Worm (Caenorhabditis elegans) whole organism, L1 larva: ENCODE results near the gene ttr-59.

Experiments used
- C34B4.2 ChIP-seq: sonication (generic microtip); optimal IDR thresholded peaks from 2 replicates; lab custom pipeline; 2017; ENCODE audit warnings: mild to moderate bottlenecking, missing genetic modification characterization, missing compliant biosample characterization
- F16B12.6 ChIP-seq: fragments of 150-350 bp; optimal IDR thresholded peaks from 2 replicates; lab custom pipeline; 2014; ENCODE audit warnings: missing biosample characterization, missing genetic modification characterization
- ceh-63 ChIP-seq: fragments of 200-800 bp; sonication (Bioruptor generic); optimal IDR thresholded peaks from 2 replicates; lab custom pipeline; 2018; ENCODE audit warnings: mild to moderate bottlenecking, missing genetic modification characterization, missing compliant biosample characterization
- ceh-88 ChIP-seq: fragments of 200-800 bp; sonication (Bioruptor generic); IDR thresholded peaks from 2 replicates; pipeline ENCODE4 v1.3.6; 2022; ENCODE audit warnings: missing genetic modification characterization, missing compliant biosample characterization
- ceh-90 ChIP-seq: sonication (generic microtip); optimal IDR thresholded peaks from 2 replicates; lab custom pipeline; 2016; ENCODE audit warnings: missing genetic modification characterization, missing compliant biosample characterization
- dpl-1 ChIP-seq, 3 experiments: fragments of 150-350 bp in 2 of 3; sonication (generic microtip) in 1 of 3; optimal IDR thresholded peaks; 2 replicates each; lab custom pipeline; 2014 to 2017; ENCODE audit warnings: missing biosample characterization in 3 of 3, missing genetic modification characterization in 3 of 3, missing genetic modification reagents in 3 of 3
- egl-27 ChIP-seq, 2 experiments: fragments of 150-350 bp in 1 of 2; sonication (generic microtip); optimal IDR thresholded peaks; 3 replicates each; lab custom pipeline; 2017 to 2018; ENCODE audit warnings: missing biosample characterization in 2 of 2, missing genetic modification characterization in 2 of 2, missing genetic modification reagents in 2 of 2
- elt-2 ChIP-seq: sonication (generic microtip); optimal IDR thresholded peaks from 2 replicates; lab custom pipeline; 2016; ENCODE audit warnings: missing genetic modification characterization, mild to moderate bottlenecking, inconsistent platforms, missing compliant biosample characterization, missing genetic modification reagents
- ets-5 ChIP-seq: fragments of 200-800 bp; sonication (Bioruptor generic); IDR thresholded peaks from 2 replicates; pipeline ENCODE4 v1.3.6; 2022; ENCODE audit warnings: missing genetic modification characterization, missing compliant biosample characterization
- fkh-4 ChIP-seq: sonication (generic microtip); optimal IDR thresholded peaks from 2 replicates; lab custom pipeline; 2016; ENCODE audit warnings: missing compliant biosample characterization, missing genetic modification characterization, borderline replicate concordance
- fkh-8 ChIP-seq: sonication (generic microtip); optimal IDR thresholded peaks from 2 replicates; lab custom pipeline; 2016; ENCODE audit warnings: mild to moderate bottlenecking, missing genetic modification characterization, missing compliant biosample characterization
- fos-1 ChIP-seq: fragments of 150-350 bp; optimal IDR thresholded peaks from 2 replicates; lab custom pipeline; 2014; ENCODE audit warnings: missing biosample characterization, missing genetic modification characterization
- jun-1 ChIP-seq: fragments of 150-350 bp; optimal IDR thresholded peaks from 2 replicates; lab custom pipeline; 2014; ENCODE audit warnings: missing biosample characterization, missing genetic modification reagents, missing genetic modification characterization
- lin-14 ChIP-seq: fragments of 200-800 bp; sonication (Bioruptor generic); optimal IDR thresholded peaks from 2 replicates; lab custom pipeline; 2018; ENCODE audit warnings: mild to moderate bottlenecking, missing genetic modification characterization, moderate library complexity, missing compliant biosample characterization
- lin-35 ChIP-seq, 2 experiments: fragments of 150-350 bp; optimal IDR thresholded peaks; 2 replicates each; lab custom pipeline; 2014; ENCODE audit warnings: missing biosample characterization in 2 of 2, missing genetic modification characterization in 2 of 2, missing genetic modification reagents in 2 of 2
- lsy-2 ChIP-seq, 2 experiments: fragments of 150-350 bp; optimal IDR thresholded peaks; 2 replicates each; lab custom pipeline; 2014; ENCODE audit warnings: missing biosample characterization in 2 of 2, missing genetic modification characterization in 2 of 2
- mdl-1 ChIP-seq, 2 experiments: fragments of 150-350 bp; optimal IDR thresholded peaks; 2 replicates each; lab custom pipeline; 2014 to 2017; ENCODE audit warnings: missing biosample characterization in 2 of 2, missing genetic modification characterization in 2 of 2, inconsistent platforms in 1 of 2
- nhr-12 ChIP-seq: sonication (generic microtip); optimal IDR thresholded peaks from 2 replicates; lab custom pipeline; 2017; ENCODE audit warnings: missing biosample characterization, missing genetic modification characterization
- nhr-20 ChIP-seq: sonication (generic microtip); optimal IDR thresholded peaks from 2 replicates; lab custom pipeline; 2016; ENCODE audit warnings: mild to moderate bottlenecking, missing genetic modification characterization, missing compliant biosample characterization
- nhr-237 ChIP-seq: fragments of 150-350 bp; optimal IDR thresholded peaks from 2 replicates; lab custom pipeline; 2014; ENCODE audit warnings: missing biosample characterization, missing genetic modification characterization
- nhr-28 ChIP-seq: fragments of 150-350 bp; optimal IDR thresholded peaks from 2 replicates; lab custom pipeline; 2014; ENCODE audit warnings: missing biosample characterization, missing genetic modification characterization
- nhr-71 ChIP-seq: sonication (generic microtip); optimal IDR thresholded peaks from 2 replicates; lab custom pipeline; 2016; ENCODE audit warnings: mild to moderate bottlenecking, missing genetic modification characterization, moderate library complexity, missing compliant biosample characterization
- nhr-90 ChIP-seq: sonication (generic microtip); optimal IDR thresholded peaks from 2 replicates; lab custom pipeline; 2016; ENCODE audit warnings: mild to moderate bottlenecking, missing genetic modification characterization, missing compliant biosample characterization; ENCODE audit not compliant: poor library complexity
- pqm-1 ChIP-seq: sonication (generic microtip); optimal IDR thresholded peaks from 3 replicates; lab custom pipeline; 2017; ENCODE audit warnings: missing biosample characterization, missing genetic modification characterization
- snpc-4 ChIP-seq: fragments of 150-350 bp; optimal IDR thresholded peaks from 2 replicates; lab custom pipeline; 2014; ENCODE audit warnings: missing biosample characterization, missing genetic modification characterization
- snu-23 ChIP-seq: sonication (generic microtip); optimal IDR thresholded peaks from 2 replicates; lab custom pipeline; 2016; ENCODE audit warnings: missing genetic modification characterization, missing compliant biosample characterization
- sox-4 ChIP-seq: sonication (generic microtip); optimal IDR thresholded peaks from 2 replicates; lab custom pipeline; 2016; ENCODE audit warnings: missing genetic modification characterization, missing compliant biosample characterization
- sptf-1 ChIP-seq: fragments of 150-350 bp; optimal IDR thresholded peaks from 2 replicates; lab custom pipeline; 2014; ENCODE audit warnings: missing biosample characterization, missing genetic modification characterization
- sup-37 ChIP-seq: fragments of 200-800 bp; sonication (Bioruptor generic); optimal IDR thresholded peaks from 2 replicates; lab custom pipeline; 2018; ENCODE audit warnings: mild to moderate bottlenecking, missing genetic modification characterization, missing compliant biosample characterization
- tlp-1 ChIP-seq: fragments of 150-350 bp; optimal IDR thresholded peaks from 2 replicates; lab custom pipeline; 2014; ENCODE audit warnings: missing biosample characterization, missing genetic modification characterization
- unc-130 ChIP-seq: fragments of 150-350 bp; optimal IDR thresholded peaks from 2 replicates; lab custom pipeline; 2017; ENCODE audit warnings: missing biosample characterization, missing genetic modification characterization, inconsistent platforms
- unc-86 ChIP-seq: sonication (generic microtip); optimal IDR thresholded peaks from 2 replicates; lab custom pipeline; 2016; ENCODE audit warnings: missing genetic modification characterization, missing compliant biosample characterization
- unc-98 ChIP-seq: fragments of 200-800 bp; sonication (Bioruptor generic); IDR thresholded peaks from 2 replicates; pipeline ENCODE4 v1.3.6; 2022; ENCODE audit warnings: missing genetic modification characterization, missing compliant biosample characterization
- vab-15 ChIP-seq: sonication (generic microtip); optimal IDR thresholded peaks from 2 replicates; lab custom pipeline; 2017; ENCODE audit warnings: missing genotype, mild to moderate bottlenecking, missing genetic modification characterization, missing compliant biosample characterization
- xbp-1 ChIP-seq: sonication (generic microtip); optimal IDR thresholded peaks from 2 replicates; lab custom pipeline; 2016; ENCODE audit warnings: missing genetic modification characterization, missing compliant biosample characterization
- zip-4 ChIP-seq: fragments of 200-800 bp; sonication (Bioruptor generic); optimal IDR thresholded peaks from 2 replicates; lab custom pipeline; 2018; ENCODE audit warnings: mild to moderate bottlenecking, missing genetic modification characterization, moderate library complexity, missing compliant biosample characterization

ttr-59 gene

ce11 chrX:7316485-7317391 is 12.9 kb upstream of the ttr-59 start, which contains the start of the genes spp-2 and spp-6 (continued):
- TF ChIP-seq fkh-8 (tag; lab: Kevin White, UChicago) = no peak
- TF ChIP-seq ceh-90 (tag; lab: Kevin White, UChicago) = no peak
- TF ChIP-seq nhr-20 (tag; lab: Kevin White, UChicago) = no peak
- no peak for TF ChIP-seq C34B4.2 (tag; lab: Kevin White, UChicago)
- TF ChIP-seq unc-130 = no peak
- TF ChIP-seq, all 84 proteins: peak for 6

ce11 chrX:7318639-7319038 is 11.0 kb upstream of the ttr-59 start, which contains the start of gene spp-4:
TSS of gene spp-4 (minus strand) at chrX:7318756.
- TF ChIP-seq elt-2 (tag; lab: Kevin White, UChicago) (peak; percentile 72), fkh-4 (tag; lab: Kevin White, UChicago) (no peak)

- no peak for TF ChIP-seq fos-1 (tag; lab: Kevin White, UChicago)
- no peak for TF ChIP-seq tlp-1 (tag; lab: Kevin White, UChicago)
- TF ChIP-seq sup-37 = no peak
- TF ChIP-seq lin-14 (GFP tag; lab: Kevin White, UChicago) = peak; percentile 4
- TF ChIP-seq elt-2 (tag; lab: Kevin White, UChicago) = peak; percentile 95
- peak; percentile 37 for TF ChIP-seq jun-1 (tag; lab: Kevin White, UChicago)
- TF ChIP-seq egl-27 (tag; optimal IDR thresholded peaks at IDR 0.05; lab: Kevin White, UChicago) = no peak
- no peak for TF ChIP-seq pqm-1
- TF ChIP-seq sox-4 (tag; lab: Kevin White, UChicago) = no peak
- TF ChIP-seq ceh-63 = no peak
- TF ChIP-seq F16B12.6 (tag; lab: Kevin White, UChicago) = no peak
- TF ChIP-seq nhr-90 (tag; lab: Kevin White, UChicago) = peak; percentile 31
- TF ChIP-seq lin-35 (GFP tag; optimal IDR thresholded peaks at IDR 0.05; lab: Kevin White, UChicago) = peak in 1 of 2 experiments; percentile 56
- TF ChIP-seq mdl-1 (tag; optimal IDR thresholded peaks at IDR 0.05; lab: Kevin White, UChicago) = peak in 1 of 2 experiments; percentile 6
- peak; percentile 22 for TF ChIP-seq nhr-20 (tag; lab: Kevin White, UChicago)
- TF ChIP-seq xbp-1 (tag; lab: Kevin White, UChicago) = no peak
Observed at ce11 chrX:7320115-7320711, 9.4 kb upstream of the ttr-59 start, which contains the start of gene spp-5. TSS of gene spp-5 (minus strand) at chrX:7320354.

ce11 chrX:7322323-7322722 is 7.3 kb upstream of the ttr-59 start, which contains the start of gene T08A9.13:
TSS of gene T08A9.13 (minus strand) at chrX:7322423.
- TF ChIP-seq dpl-1 (GFP tag; optimal IDR thresholded peaks at IDR 0.05; lab: Kevin White, UChicago) (no peak), ceh-88 (GFP tag; lab: Robert Waterston, UW) (no peak), vab-15 (tag; lab: Kevin White, UChicago) (no peak), zip-4 (GFP tag; lab: Kevin White, UChicago) (no peak), mdl-1 (tag; optimal IDR thresholded peaks at IDR 0.05; lab: Kevin White, UChicago) (no peak), unc-86 (tag; lab: Kevin White, UChicago) (no peak), sptf-1 (tag; lab: Kevin White, UChicago) (no peak), snu-23 (no peak), snpc-4 (tag; lab: Kevin White, UChicago) (no peak), nhr-12 (tag; lab: Kevin White, UChicago) (no peak), nhr-28 (tag; lab: Kevin White, UChicago) (no peak), xbp-1 (tag; lab: Kevin White, UChicago) (no peak), lsy-2 (tag; optimal IDR thresholded peaks at IDR 0.05; lab: Kevin White, UChicago) (no peak), nhr-71 (tag; lab: Kevin White, UChicago) (no peak), ets-5 (GFP tag; lab: Robert Waterston, UW) (no peak), unc-98 (GFP tag; lab: Robert Waterston, UW) (no peak), sup-37 (no peak), nhr-237 (no peak)
